Fruit fly (Drosophila melanogaster) Kc167 (cell line): Measurements from ENCODE around the gene Spn77Ba.

Source experiments
- Myc ChIP-seq: fragments of >200 bp; optimal IDR thresholded peaks from 2 replicates; lab custom pipeline; 2017; ENCODE audit warnings: missing external identifiers
- Sin3A ChIP-seq: fragments of >200 bp; optimal IDR thresholded peaks from 2 replicates; lab custom pipeline; 2018; ENCODE audit warnings: missing external identifiers
- h ChIP-seq: fragments of >200 bp; optimal IDR thresholded peaks from 3 replicates; lab custom pipeline; 2018; ENCODE audit warnings: missing external identifiers
- insv ChIP-seq: fragments of >200 bp; optimal IDR thresholded peaks from 3 replicates; lab custom pipeline; 2018; ENCODE audit warnings: missing external identifiers
- psq ChIP-seq: fragments of >200 bp; optimal IDR thresholded peaks from 2 replicates; lab custom pipeline; 2017; ENCODE audit warnings: missing external identifiers
- ttk ChIP-seq: sonication (Bioruptor generic); optimal IDR thresholded peaks from 2 replicates; lab custom pipeline; 2017; ENCODE audit warnings: missing external identifiers

Spn77Ba gene

dm6 chr3L:20353726-20354332 lies 36.8 kb downstream of the Spn77Ba start:
- TF ChIP-seq Myc (lab: Kevin White, UChicago): no peak
- TF ChIP-seq h (lab: Kevin White, UChicago): no peak
- TF ChIP-seq Sin3A (lab: Kevin White, UChicago): no peak
- no peak for TF ChIP-seq insv
- no peak for TF ChIP-seq ttk (lab: Kevin White, UChicago)
- TF ChIP-seq psq (lab: Kevin White, UChicago): no peak

dm6 chr3L:20354363-20354762 lies 37.4 kb downstream of the Spn77Ba start:
- no peak for TF ChIP-seq ttk (lab: Kevin White, UChicago)
- TF ChIP-seq psq (lab: Kevin White, UChicago): no peak
- no peak for TF ChIP-seq Myc (lab: Kevin White, UChicago)
- no peak for TF ChIP-seq Sin3A (lab: Kevin White, UChicago)
- no peak for TF ChIP-seq h (lab: Kevin White, UChicago)
- no peak for TF ChIP-seq insv

dm6 chr3L:20354872-20355271 lies 37.9 kb downstream of the Spn77Ba start:
- TF ChIP-seq insv (no peak), h (lab: Kevin White, UChicago) (no peak), Myc (lab: Kevin White, UChicago) (no peak), Sin3A (lab: Kevin White, UChicago) (no peak), psq (lab: Kevin White, UChicago) (no peak), ttk (lab: Kevin White, UChicago) (no peak)

dm6 chr3L:20356613-20357012 lies 39.6 kb downstream of the Spn77Ba start, which contains the start of gene kin17:
Gene kin17 (plus strand): TSS chr3L:20356807.
- TF ChIP-seq psq (lab: Kevin White, UChicago) (no peak), ttk (lab: Kevin White, UChicago) (no peak), Sin3A (lab: Kevin White, UChicago) (no peak), h (lab: Kevin White, UChicago) (no peak), Myc (lab: Kevin White, UChicago) (no peak), insv (no peak)

dm6 chr3L:20358212-20358611 lies 41.2 kb downstream of the Spn77Ba start, which contains the start of gene CG5665:
Gene CG5665 (plus strand): TSS chr3L:20358512.
- no peak for TF ChIP-seq psq (lab: Kevin White, UChicago)
- no peak for TF ChIP-seq ttk (lab: Kevin White, UChicago)
- TF ChIP-seq h (lab: Kevin White, UChicago): no peak
- no peak for TF ChIP-seq Myc (lab: Kevin White, UChicago)
- no peak for TF ChIP-seq Sin3A (lab: Kevin White, UChicago)
- no peak for TF ChIP-seq insv

dm6 chr3L:20361389-20361788 lies 44.4 kb downstream of the Spn77Ba start, which contains the start of gene Prim2:
Gene Prim2 (minus strand): TSS chr3L:20361585.
- no peak for TF ChIP-seq h (lab: Kevin White, UChicago)

- TF ChIP-seq Myc (lab: Kevin White, UChicago): no peak
- TF ChIP-seq Sin3A (lab: Kevin White, UChicago): no peak
- TF ChIP-seq insv: no peak
- TF ChIP-seq psq (lab: Kevin White, UChicago): no peak
Measured at dm6 chr3L:20366074-20366473, 49.1 kb downstream of the Spn77Ba start.

dm6 chr3L:20366674-20367372 lies 49.8 kb downstream of the Spn77Ba start, which contains the start of the genes Toll-9 and in:
Gene Toll-9 (minus strand): TSS chr3L:20366724.
Gene in (plus strand): TSS chr3L:20367198.
- TF ChIP-seq ttk (lab: Kevin White, UChicago) (no peak), insv (no peak), Sin3A (lab: Kevin White, UChicago) (no peak), h (lab: Kevin White, UChicago) (no peak), Myc (lab: Kevin White, UChicago) (no peak), psq (lab: Kevin White, UChicago) (no peak)
